Worm (Caenorhabditis elegans) whole organism, L4 larva: ENCODE results near the gene madf-11.
A peak's percentile ranks its signal among the peaks of the same experiment; 100 is the strongest.

Source experiments
- F10B5.3 ChIP-seq: sonication (generic microtip); optimal IDR thresholded peaks from 2 replicates; lab custom pipeline; 2016; ENCODE audit warnings: mild to moderate bottlenecking, missing genetic modification characterization, missing compliant biosample characterization
- F44E2.7 ChIP-seq: fragments of 200-800 bp; sonication (Bioruptor generic); IDR thresholded peaks from 2 replicates; pipeline ENCODE4 v2.1.2; 2022; ENCODE audit warnings: missing genetic modification characterization, missing compliant biosample characterization
- F49E8.2 ChIP-seq: sonication (generic microtip); optimal IDR thresholded peaks from 2 replicates; lab custom pipeline; 2016; ENCODE audit warnings: missing compliant biosample characterization, mild to moderate bottlenecking, missing genetic modification characterization, borderline replicate concordance
- T20F7.1 ChIP-seq: fragments of 200-800 bp; sonication (Bioruptor generic); optimal IDR thresholded peaks from 2 replicates; lab custom pipeline; 2018; ENCODE audit warnings: mild to moderate bottlenecking, missing genetic modification characterization, missing compliant biosample characterization
- T26A8.4 ChIP-seq: fragments of 200-800 bp; sonication (Bioruptor generic); IDR thresholded peaks from 2 replicates; pipeline ENCODE4 v1.3.6; 2022; ENCODE audit warnings: missing genetic modification characterization, missing compliant biosample characterization
- Y105C5A.15 ChIP-seq: fragments of 200-800 bp; sonication (Bioruptor generic); IDR thresholded peaks from 2 replicates; pipeline ENCODE4 v1.3.6; 2022; ENCODE audit warnings: missing genetic modification characterization, missing compliant biosample characterization
- ZK337.2 ChIP-seq: fragments of 200-800 bp; sonication (Bioruptor generic); IDR thresholded peaks from 2 replicates; pipeline ENCODE4 v1.3.6; 2022; ENCODE audit warnings: missing genetic modification reagents, missing genetic modification characterization, missing compliant biosample characterization
- aha-1 ChIP-seq: fragments of 150-350 bp; peaks from one replicate; lab custom pipeline; 2014; ENCODE audit warnings: missing biosample characterization, missing genetic modification characterization
- ama-1 ChIP-seq: fragments of 150-350 bp; optimal IDR thresholded peaks from 2 replicates; lab custom pipeline; 2014; ENCODE audit warnings: inconsistent platforms, mixed read lengths
- ceh-62 ChIP-seq: sonication (generic microtip); optimal IDR thresholded peaks from 2 replicates; lab custom pipeline; 2017; ENCODE audit warnings: missing biosample characterization, missing genetic modification characterization
- daf-12 ChIP-seq: fragments of 150-350 bp; optimal IDR thresholded peaks from 2 replicates; lab custom pipeline; 2014; ENCODE audit warnings: missing biosample characterization, missing genetic modification reagents, missing genetic modification characterization
- daf-16 ChIP-seq, 3 experiments: sonication (generic microtip); optimal IDR thresholded peaks; 2 replicates each; lab custom pipeline; 2016 to 2017; ENCODE audit warnings: missing genetic modification characterization in 3 of 3, missing genetic modification reagents in 3 of 3, mild to moderate bottlenecking in 2 of 3, missing compliant biosample characterization in 2 of 3, missing biosample characterization in 1 of 3, moderate library complexity in 1 of 3
- dmd-6 ChIP-seq: fragments of 200-800 bp; sonication (Bioruptor generic); IDR thresholded peaks from 2 replicates; pipeline ENCODE4 v1.3.6; 2022; ENCODE audit warnings: missing genetic modification reagents, missing genetic modification characterization, missing compliant biosample characterization
- dpl-1 ChIP-seq: fragments of 150-350 bp; optimal IDR thresholded peaks from 2 replicates; lab custom pipeline; 2014; ENCODE audit warnings: missing biosample characterization, missing genetic modification reagents, missing genetic modification characterization
- dve-1 ChIP-seq: sonication (generic microtip); optimal IDR thresholded peaks from 2 replicates; lab custom pipeline; 2017; ENCODE audit warnings: antibody characterized with exemption, mild to moderate bottlenecking, missing genetic modification characterization, missing compliant biosample characterization; ENCODE audit not compliant: insufficient read depth
- egl-27 ChIP-seq: sonication (generic microtip); optimal IDR thresholded peaks from 3 replicates; lab custom pipeline; 2017; ENCODE audit warnings: missing biosample characterization, missing genetic modification reagents, missing genetic modification characterization
- fkh-10 ChIP-seq: fragments of 150-350 bp; optimal IDR thresholded peaks from 2 replicates; lab custom pipeline; 2014; ENCODE audit warnings: missing biosample characterization, missing genetic modification reagents, missing genetic modification characterization
- fos-1 ChIP-seq: fragments of 150-350 bp; optimal IDR thresholded peaks from 2 replicates; lab custom pipeline; 2014; ENCODE audit warnings: missing biosample characterization, missing genetic modification characterization
- hif-1 ChIP-seq, 2 experiments: sonication (generic microtip); optimal IDR thresholded peaks; 2 replicates each; lab custom pipeline; 2016 to 2017; ENCODE audit warnings: missing compliant biosample characterization in 2 of 2, missing genetic modification characterization in 2 of 2, missing genetic modification reagents in 2 of 2, missing genotype in 2 of 2, mild to moderate bottlenecking in 1 of 2
- hmg-1.1 ChIP-seq: fragments of 200-800 bp; sonication (Bioruptor generic); IDR thresholded peaks from 2 replicates; pipeline ENCODE4 v1.3.6; 2022; ENCODE audit warnings: missing genetic modification reagents, missing genetic modification characterization, missing compliant biosample characterization
- lin-13 ChIP-seq: fragments of 150-350 bp; optimal IDR thresholded peaks from 2 replicates; lab custom pipeline; 2014; ENCODE audit warnings: missing biosample characterization, missing genetic modification reagents, missing genetic modification characterization
- lin-39 ChIP-seq: fragments of 150-350 bp; optimal IDR thresholded peaks from 2 replicates; lab custom pipeline; 2014; ENCODE audit warnings: missing biosample characterization, missing genetic modification reagents, missing genetic modification characterization
- lsy-2 ChIP-seq, 2 experiments: fragments of 150-350 bp in 1 of 2; sonication (generic microtip) in 1 of 2; optimal IDR thresholded peaks; 2 replicates each; lab custom pipeline; 2014 to 2017; ENCODE audit warnings: missing biosample characterization in 2 of 2, missing genetic modification characterization in 2 of 2
- madf-5 ChIP-seq, 2 experiments: fragments of 200-800 bp; sonication (Bioruptor generic); IDR thresholded peaks; 2 replicates each; pipeline ENCODE4 v1.3.6; 2022; ENCODE audit warnings: missing compliant biosample characterization in 2 of 2, missing genetic modification characterization in 2 of 2
- madf-9 ChIP-seq: fragments of 200-800 bp; sonication (Bioruptor generic); conservative IDR thresholded peaks from 2 replicates; pipeline ENCODE4 v1.3.6; 2022; ENCODE audit warnings: missing genetic modification reagents, missing genetic modification characterization, missing compliant biosample characterization
- mdt-29 ChIP-seq: fragments of 200-800 bp; sonication (Bioruptor generic); IDR thresholded peaks from 2 replicates; pipeline ENCODE4 v1.3.6; 2022; ENCODE audit warnings: missing genetic modification reagents, missing genetic modification characterization, missing compliant biosample characterization
- mep-1 ChIP-seq: fragments of 150-350 bp; sonication (generic microtip); optimal IDR thresholded peaks from 3 replicates; lab custom pipeline; 2014; ENCODE audit warnings: missing biosample characterization, missing genetic modification characterization
- mxl-2 ChIP-seq: fragments of 200-800 bp; sonication (Bioruptor generic); conservative IDR thresholded peaks from 2 replicates; pipeline ENCODE4 v1.3.6; 2022; ENCODE audit warnings: missing genetic modification reagents, missing genetic modification characterization, missing compliant biosample characterization
- mxl-3 ChIP-seq: fragments of 200-800 bp; sonication (Bioruptor generic); optimal IDR thresholded peaks from 2 replicates; lab custom pipeline; 2018; ENCODE audit warnings: mild to moderate bottlenecking, missing genetic modification characterization, missing compliant biosample characterization
- nhr-11 ChIP-seq: fragments of 150-350 bp; optimal IDR thresholded peaks from 2 replicates; lab custom pipeline; 2014; ENCODE audit warnings: missing biosample characterization, missing genetic modification characterization
- nhr-28 ChIP-seq: fragments of 150-350 bp; optimal IDR thresholded peaks from 2 replicates; lab custom pipeline; 2014; ENCODE audit warnings: missing biosample characterization, missing genetic modification characterization
- nhr-41 ChIP-seq: fragments of 200-800 bp; sonication (Bioruptor generic); IDR thresholded peaks from 2 replicates; pipeline ENCODE4 v1.3.6; 2022; ENCODE audit warnings: missing genetic modification reagents, missing genetic modification characterization, missing compliant biosample characterization
- pqm-1 ChIP-seq: sonication (generic microtip); optimal IDR thresholded peaks from 2 replicates; lab custom pipeline; 2017; ENCODE audit warnings: missing biosample characterization, missing genetic modification characterization
- rbr-2 ChIP-seq: sonication (generic microtip); optimal IDR thresholded peaks from 2 replicates; lab custom pipeline; 2016; ENCODE audit warnings: missing genotype, missing genetic modification characterization, missing compliant biosample characterization
- sdz-12 ChIP-seq: fragments of 200-800 bp; sonication (Bioruptor generic); optimal IDR thresholded peaks from 2 replicates; lab custom pipeline; 2018; ENCODE audit warnings: mild to moderate bottlenecking, missing genetic modification characterization, missing compliant biosample characterization
- spr-3 ChIP-seq: fragments of 200-800 bp; sonication (Bioruptor generic); optimal IDR thresholded peaks from 2 replicates; lab custom pipeline; 2018; ENCODE audit warnings: mild to moderate bottlenecking, missing genetic modification characterization, missing compliant biosample characterization
- unc-39 ChIP-seq: sonication (generic microtip); optimal IDR thresholded peaks from 2 replicates; lab custom pipeline; 2017; ENCODE audit warnings: missing biosample characterization, missing genetic modification characterization
- zfp-2 ChIP-seq: sonication (generic microtip); optimal IDR thresholded peaks from 2 replicates; lab custom pipeline; 2016; ENCODE audit warnings: mild to moderate bottlenecking, missing genetic modification characterization, missing compliant biosample characterization

madf-11 gene

ce11 chrIII:5621236-5621635, 17.9 kb upstream of the madf-11 start (continued):
- peak; percentile 87 for TF ChIP-seq mep-1
- no peak for TF ChIP-seq madf-5 (GFP tag; IDR thresholded peaks at IDR 0.05; lab: Robert Waterston, UW)
- peak; percentile 80 for TF ChIP-seq hmg-1.1
- TF ChIP-seq lin-39, result no peak
- peak; percentile 86 for TF ChIP-seq nhr-28 (tag; lab: Kevin White, UChicago)
- TF ChIP-seq spr-3, result no peak
- TF ChIP-seq pqm-1 (tag; lab: Kevin White, UChicago), result peak; percentile 43
- TF ChIP-seq F49E8.2 (tag; lab: Kevin White, UChicago), result no peak
- TF ChIP-seq fkh-10 (GFP tag; lab: Kevin White, UChicago), result peak; percentile 69
- TF ChIP-seq lsy-2 (tag; optimal IDR thresholded peaks at IDR 0.05; lab: Kevin White, UChicago), result peak; percentile 52 to 76
- TF ChIP-seq Y105C5A.15 (GFP tag; lab: Robert Waterston, UW), result no peak
- TF ChIP-seq fos-1 (tag; lab: Kevin White, UChicago), result no peak
- no peak for TF ChIP-seq F10B5.3
- peak; percentile 46 for TF ChIP-seq dpl-1
- peak; percentile 91 for TF ChIP-seq mxl-3
- TF ChIP-seq nhr-11 (tag; lab: Kevin White, UChicago), result peak; percentile 84
- peak in 1 of 2 experiments; percentile 16 for TF ChIP-seq daf-16 (GFP tag; optimal IDR thresholded peaks at IDR 0.05; lab: Kevin White, UChicago)
- peak; percentile 40 for TF ChIP-seq daf-16 (tag; optimal IDR thresholded peaks at IDR 0.05; lab: Kevin White, UChicago)
- no peak for TF ChIP-seq sdz-12 (GFP tag; lab: Kevin White, UChicago)
- peak; percentile 11 for TF ChIP-seq lin-13 (GFP tag; lab: Kevin White, UChicago)
- TF ChIP-seq ceh-62 (tag; lab: Kevin White, UChicago), result no peak
- no peak for TF ChIP-seq zfp-2 (tag; lab: Kevin White, UChicago)
- TF ChIP-seq T20F7.1 (GFP tag; lab: Kevin White, UChicago), result no peak
- peak in 1 of 2 experiments; percentile 46 for TF ChIP-seq hif-1 (tag; optimal IDR thresholded peaks at IDR 0.05; lab: Kevin White, UChicago)
- TF ChIP-seq rbr-2 (tag; lab: Kevin White, UChicago), result peak; percentile 78
- no peak for TF ChIP-seq unc-39 (tag; lab: Kevin White, UChicago)
- peak; percentile 35 for TF ChIP-seq ama-1 (lab: Kevin White, UChicago)
- peak; percentile 62; the same call in 1 of the 2 replicates for TF ChIP-seq dmd-6 (GFP tag; lab: Robert Waterston, UW)
- no peak for TF ChIP-seq mxl-2 (GFP tag; lab: Robert Waterston, UW)

- TF ChIP-seq F44E2.7 (GFP tag; lab: Robert Waterston, UW) (no peak), aha-1 (tag; lab: Kevin White, UChicago) (peak; percentile 74)
Measured at ce11 chrIII:5620186-5620585, 16.9 kb upstream of the madf-11 start.

- TF ChIP-seq fos-1 (tag; lab: Kevin White, UChicago) (no peak), dve-1 (no peak), daf-12 (tag; lab: Kevin White, UChicago) (no peak), nhr-41 (no peak), mdt-29 (GFP tag; lab: Robert Waterston, UW) (no peak), pqm-1 (tag; lab: Kevin White, UChicago) (no peak), hmg-1.1 (no peak), T20F7.1 (GFP tag; lab: Kevin White, UChicago) (no peak), madf-9 (GFP tag; lab: Robert Waterston, UW) (no peak), nhr-28 (tag; lab: Kevin White, UChicago) (no peak), ZK337.2 (no peak), sdz-12 (GFP tag; lab: Kevin White, UChicago) (no peak), egl-27 (tag; lab: Kevin White, UChicago) (no peak), unc-39 (tag; lab: Kevin White, UChicago) (no peak), nhr-11 (tag; lab: Kevin White, UChicago) (no peak), F49E8.2 (tag; lab: Kevin White, UChicago) (no peak), T26A8.4 (GFP tag; lab: Robert Waterston, UW) (no peak)
Measured at ce11 chrIII:5615675-5616074, 12.4 kb upstream of the madf-11 start.
